Worm (Caenorhabditis elegans) whole organism, L3 larva: Measurements from ENCODE around the gene arf-1.

Experiments used
- fkh-10 ChIP-seq: sonication (generic microtip); optimal IDR thresholded peaks from 2 replicates; lab custom pipeline; 2017; ENCODE audit warnings: missing biosample characterization, missing genetic modification reagents, missing genetic modification characterization
- nhr-237 ChIP-seq: fragments of 150-350 bp; optimal IDR thresholded peaks from 2 replicates; lab custom pipeline; 2014; ENCODE audit warnings: missing biosample characterization, missing genetic modification characterization
- nhr-77 ChIP-seq: fragments of 150-350 bp; optimal IDR thresholded peaks from 2 replicates; lab custom pipeline; 2014; ENCODE audit warnings: missing biosample characterization, missing genetic modification characterization
- snpc-4 ChIP-seq: fragments of 150-350 bp; optimal IDR thresholded peaks from 2 replicates; lab custom pipeline; 2014; ENCODE audit warnings: missing biosample characterization, missing genetic modification characterization
- unc-62 ChIP-seq: fragments of 150-350 bp; sonication (generic microtip); optimal IDR thresholded peaks from 4 replicates; lab custom pipeline; 2014; ENCODE audit warnings: missing biosample characterization, missing genetic modification reagents, missing genetic modification characterization
- ztf-4 ChIP-seq: fragments of 150-350 bp; optimal IDR thresholded peaks from 2 replicates; lab custom pipeline; 2014; ENCODE audit warnings: missing biosample characterization, missing genetic modification characterization

- TF ChIP-seq snpc-4 (tag; lab: Kevin White, UChicago): no peak
- no peak for TF ChIP-seq unc-62 (GFP tag; lab: Kevin White, UChicago)
- TF ChIP-seq fkh-10 (GFP tag; lab: Kevin White, UChicago): no peak
- no peak for TF ChIP-seq nhr-77
- TF ChIP-seq ztf-4 (tag; lab: Kevin White, UChicago): no peak
- TF ChIP-seq nhr-237 (tag; lab: Kevin White, UChicago): no peak
Observed at ce11 chrIII:5747185-5747584, 32.5 kb downstream of the arf-1 start, which contains the start of gene B0244.4.
